Worm (Caenorhabditis elegans) whole organism, mixed stage, embryonic: ENCODE results near the gene W06D11.1.

Source experiments
- M03D4.4 ChIP-seq: sonication (generic microtip); optimal IDR thresholded peaks from 2 replicates; lab custom pipeline; 2017; ENCODE audit warnings: mild to moderate bottlenecking, missing genetic modification characterization, missing compliant biosample characterization
- ceh-39 ChIP-seq: fragments of 150-350 bp; optimal IDR thresholded peaks from 2 replicates; lab custom pipeline; 2014; ENCODE audit warnings: missing biosample characterization, missing genetic modification characterization
- elt-1 ChIP-seq: sonication (generic microtip); optimal IDR thresholded peaks from 2 replicates; lab custom pipeline; 2017; ENCODE audit warnings: missing genetic modification characterization, mild to moderate bottlenecking, missing compliant biosample characterization, antibody characterized with exemption, moderate library complexity, borderline replicate concordance; ENCODE audit not compliant: insufficient read depth
- elt-3 ChIP-seq: fragments of 150-350 bp; optimal IDR thresholded peaks from 2 replicates; lab custom pipeline; 2014; ENCODE audit warnings: missing biosample characterization, missing genetic modification characterization
- mep-1 ChIP-seq: fragments of 150-350 bp; optimal IDR thresholded peaks from 2 replicates; lab custom pipeline; 2017; ENCODE audit warnings: missing biosample characterization, missing genetic modification reagents, missing genetic modification characterization, inconsistent platforms
- nhr-12 ChIP-seq: fragments of 150-350 bp; optimal IDR thresholded peaks from 2 replicates; lab custom pipeline; 2014; ENCODE audit warnings: missing biosample characterization, missing genetic modification characterization
- nhr-237 ChIP-seq: fragments of 150-350 bp; optimal IDR thresholded peaks from 2 replicates; lab custom pipeline; 2014; ENCODE audit warnings: missing biosample characterization, missing genetic modification characterization
- nhr-28 ChIP-seq: fragments of 150-350 bp; optimal IDR thresholded peaks from 2 replicates; lab custom pipeline; 2014; ENCODE audit warnings: missing biosample characterization, missing genetic modification characterization
- nhr-76 ChIP-seq: sonication (generic microtip); optimal IDR thresholded peaks from 2 replicates; lab custom pipeline; 2017; ENCODE audit warnings: missing biosample characterization, missing genetic modification characterization
- pha-4 ChIP-seq: fragments of 150-350 bp; optimal IDR thresholded peaks from 2 replicates; lab custom pipeline; 2018; ENCODE audit warnings: missing biosample characterization, missing genetic modification reagents, missing genetic modification characterization
- unc-39 ChIP-seq: fragments of 150-350 bp; optimal IDR thresholded peaks from 2 replicates; lab custom pipeline; 2014; ENCODE audit warnings: missing biosample characterization, missing genetic modification characterization
- unc-62 ChIP-seq: fragments of 150-350 bp; optimal IDR thresholded peaks from 2 replicates; lab custom pipeline; 2014; ENCODE audit warnings: missing biosample characterization, missing genetic modification reagents, missing genetic modification characterization
- ztf-11 ChIP-seq: fragments of 150-350 bp; optimal IDR thresholded peaks from 2 replicates; lab custom pipeline; 2014; ENCODE audit warnings: missing biosample characterization, missing genetic modification characterization

DNA sequence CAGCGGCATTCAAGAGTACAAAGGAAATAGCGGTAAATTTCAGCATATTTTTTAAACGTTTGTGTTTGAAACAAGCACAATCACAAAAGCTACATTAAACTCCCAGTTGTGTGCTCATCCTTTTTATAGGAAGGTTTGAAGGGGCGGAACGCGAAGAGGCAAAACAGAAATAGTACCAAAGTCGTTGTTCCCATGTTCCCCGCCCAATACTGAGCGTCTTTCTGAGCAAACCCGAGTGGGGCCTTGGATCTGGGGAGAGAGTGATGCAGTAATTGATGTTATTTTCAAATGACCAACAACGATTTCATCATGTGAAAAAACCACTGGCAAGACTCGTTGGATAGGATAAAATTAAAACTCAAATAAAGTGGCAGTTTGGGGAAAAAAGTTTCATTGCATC, 47.0 kb downstream of the W06D11.1 start, which contains the start of gene zig-2:
- TF ChIP-seq nhr-28 (tag; lab: Kevin White, UChicago) (no peak), M03D4.4 (tag; lab: Kevin White, UChicago) (no peak), unc-62 (no peak), ztf-11 (tag; lab: Kevin White, UChicago) (no peak), unc-39 (tag; lab: Kevin White, UChicago) (no peak), pha-4 (tag; lab: Kevin White, UChicago) (no peak), nhr-76 (tag; lab: Kevin White, UChicago) (no peak), nhr-237 (no peak), elt-3 (no peak), elt-1 (tag; lab: Kevin White, UChicago) (no peak), nhr-12 (tag; lab: Kevin White, UChicago) (no peak), ceh-39 (tag; lab: Kevin White, UChicago) (no peak), mep-1 (tag; lab: Kevin White, UChicago) (no peak)
